Fruit fly (Drosophila melanogaster) whole organism, embryonic: Measurements from ENCODE around the gene brm.

Experiments
- C15 ChIP-seq: fragments of 200-800 bp; sonication (Bioruptor generic); IDR thresholded peaks from 3 replicates; pipeline ENCODE4 v1.3.6; 2022; ENCODE audit warnings: missing biosample characterization, missing genetic modification characterization
- CG10209 ChIP-seq: fragments of 200-800 bp; sonication (Bioruptor generic); optimal IDR thresholded peaks from 3 replicates; lab custom pipeline; 2017; ENCODE audit warnings: missing biosample characterization, mild to moderate bottlenecking, missing genetic modification characterization, missing genetic modification reagents
- CG11560 ChIP-seq: fragments of 200-800 bp; sonication (Bioruptor generic); IDR thresholded peaks from 3 replicates; pipeline ENCODE4 v1.3.6; 2022; ENCODE audit warnings: missing biosample characterization, missing genetic modification characterization
- CG11696 ChIP-seq: fragments of 200-800 bp; sonication (Bioruptor generic); IDR thresholded peaks from 2 replicates; pipeline ENCODE4 v1.3.6; 2022; ENCODE audit warnings: missing biosample characterization, missing genetic modification characterization
- CG14014 ChIP-seq: fragments of 200-800 bp; sonication (Bioruptor generic); IDR thresholded peaks from 2 replicates; pipeline ENCODE4 v1.3.6; 2022; ENCODE audit warnings: missing biosample characterization, missing genetic modification characterization
- CG14667 ChIP-seq: fragments of 200-800 bp; sonication (Bioruptor generic); IDR thresholded peaks from 2 replicates; pipeline ENCODE4 v1.3.6; 2022; ENCODE audit warnings: missing biosample characterization, missing genetic modification characterization
- CG15696 ChIP-seq: fragments of 200-800 bp; sonication (Bioruptor generic); optimal IDR thresholded peaks from 2 replicates; lab custom pipeline; 2019; ENCODE audit warnings: missing biosample characterization, mild to moderate bottlenecking, missing genetic modification characterization, moderate library complexity
- CG17568 ChIP-seq: fragments of 200-800 bp; sonication (Bioruptor generic); optimal IDR thresholded peaks from 2 replicates; lab custom pipeline; 2018; ENCODE audit warnings: missing biosample characterization, mild to moderate bottlenecking, missing genetic modification characterization, moderate library complexity
- CG2120 ChIP-seq: fragments of 200-800 bp; sonication (Bioruptor generic); optimal IDR thresholded peaks from 3 replicates; lab custom pipeline; 2016; ENCODE audit warnings: missing biosample characterization, missing genetic modification characterization
- CG2678 ChIP-seq: fragments of 200-800 bp; sonication (Bioruptor generic); optimal IDR thresholded peaks from 3 replicates; lab custom pipeline; 2019; ENCODE audit warnings: missing biosample characterization, mild to moderate bottlenecking, missing genetic modification characterization, moderate library complexity
- CG30020 ChIP-seq: fragments of 200-800 bp; optimal IDR thresholded peaks from 2 replicates; lab custom pipeline; 2019; ENCODE audit warnings: missing biosample characterization, mild to moderate bottlenecking, missing genetic modification characterization, moderate library complexity
- CG3995 ChIP-seq: fragments of 200-800 bp; sonication (Bioruptor generic); optimal IDR thresholded peaks from 3 replicates; lab custom pipeline; 2016; ENCODE audit warnings: missing biosample characterization, missing genetic modification characterization
- CG7786 ChIP-seq: fragments of 200-800 bp; sonication (Bioruptor generic); optimal IDR thresholded peaks from 2 replicates; lab custom pipeline; 2016; ENCODE audit warnings: missing biosample characterization, missing genetic modification characterization
- CG9609 ChIP-seq: fragments of 200-800 bp; sonication (Bioruptor generic); optimal IDR thresholded peaks from 3 replicates; lab custom pipeline; 2016; ENCODE audit warnings: missing biosample characterization, missing genetic modification characterization
- CG9817 ChIP-seq: fragments of 200-800 bp; sonication (Bioruptor generic); optimal IDR thresholded peaks from 2 replicates; lab custom pipeline; 2018; ENCODE audit warnings: missing biosample characterization, mild to moderate bottlenecking, missing genetic modification characterization, moderate library complexity
- Camta ChIP-seq: fragments of 200-800 bp; sonication (Bioruptor generic); optimal IDR thresholded peaks from 2 replicates; lab custom pipeline; 2016; ENCODE audit warnings: missing biosample characterization, missing genetic modification characterization
- Dfd ChIP-seq, 2 experiments: fragments of >200 bp; optimal IDR thresholded peaks; 2 replicates each; lab custom pipeline; 2017; ENCODE audit warnings: missing biosample characterization in 2 of 2, missing genetic modification characterization in 2 of 2
- Dip3 ChIP-seq: fragments of 200-800 bp; sonication (Bioruptor generic); optimal IDR thresholded peaks from 3 replicates; lab custom pipeline; 2016; ENCODE audit warnings: missing biosample characterization, missing genetic modification characterization
- Elba2 ChIP-seq: fragments of 200-800 bp; sonication (Bioruptor generic); optimal IDR thresholded peaks from 3 replicates; lab custom pipeline; 2016; ENCODE audit warnings: missing biosample characterization, missing genetic modification characterization
- HLHmδ ChIP-seq: fragments of 200-800 bp; sonication (Bioruptor generic); optimal IDR thresholded peaks from 2 replicates; lab custom pipeline; 2018; ENCODE audit warnings: missing biosample characterization, mild to moderate bottlenecking, missing genetic modification characterization, moderate library complexity
- Hey ChIP-seq: fragments of 200-800 bp; sonication (Bioruptor generic); optimal IDR thresholded peaks from 3 replicates; lab custom pipeline; 2018; ENCODE audit warnings: missing biosample characterization, mild to moderate bottlenecking, missing genetic modification characterization
- HmgZ ChIP-seq: fragments of 200-800 bp; sonication (Bioruptor generic); optimal IDR thresholded peaks from 2 replicates; lab custom pipeline; 2018; ENCODE audit warnings: missing biosample characterization, mild to moderate bottlenecking, missing genetic modification characterization
- MBD-R2 ChIP-seq: fragments of 200-800 bp; sonication (Bioruptor generic); IDR thresholded peaks from 2 replicates; pipeline ENCODE4 v1.3.6; 2022; ENCODE audit warnings: missing biosample characterization, missing genetic modification characterization
- Spps ChIP-seq: fragments of 200-800 bp; sonication (Bioruptor generic); optimal IDR thresholded peaks from 2 replicates; lab custom pipeline; 2018; ENCODE audit warnings: missing biosample characterization, mild to moderate bottlenecking, missing genetic modification characterization
- Sry-δ ChIP-seq: fragments of 200-800 bp; sonication (Bioruptor generic); optimal IDR thresholded peaks from 2 replicates; lab custom pipeline; 2016; ENCODE audit warnings: missing biosample characterization, missing genetic modification characterization
- Xbp1 ChIP-seq: fragments of 200-800 bp; sonication (Bioruptor generic); optimal IDR thresholded peaks from 3 replicates; lab custom pipeline; 2016; ENCODE audit warnings: missing biosample characterization, mild to moderate bottlenecking, missing genetic modification characterization
- bab2 ChIP-seq: fragments of 200-800 bp; sonication (Bioruptor generic); optimal IDR thresholded peaks from 2 replicates; lab custom pipeline; 2016; ENCODE audit warnings: missing biosample characterization, missing genetic modification characterization
- bowl ChIP-seq: fragments of 200-800 bp; sonication (Bioruptor generic); IDR thresholded peaks from 2 replicates; pipeline ENCODE4 v1.3.6; 2022; ENCODE audit warnings: missing biosample characterization, missing genetic modification characterization
- caup ChIP-seq: fragments of 200-800 bp; sonication (Bioruptor generic); optimal IDR thresholded peaks from 3 replicates; lab custom pipeline; 2017; ENCODE audit warnings: missing biosample characterization, mild to moderate bottlenecking, missing genetic modification characterization, moderate library complexity; ENCODE audit not compliant: severe bottlenecking
- chinmo ChIP-seq: fragments of 200-800 bp; sonication (Bioruptor generic); IDR thresholded peaks from 4 replicates; pipeline ENCODE4 v1.3.6; 2022; ENCODE audit warnings: missing biosample characterization, missing genetic modification characterization; ENCODE audit not compliant: partially characterized antibody
- chm ChIP-seq: fragments of 200-800 bp; sonication (Bioruptor generic); IDR thresholded peaks from 2 replicates; pipeline ENCODE4 v1.3.6; 2022; ENCODE audit warnings: missing biosample characterization, missing genetic modification characterization
- chn ChIP-seq: fragments of 200-800 bp; sonication (Bioruptor generic); optimal IDR thresholded peaks from 2 replicates; lab custom pipeline; 2016; ENCODE audit warnings: missing biosample characterization, missing genetic modification characterization
- crol ChIP-seq: fragments of 200-800 bp; sonication (Bioruptor generic); IDR thresholded peaks from 2 replicates; pipeline ENCODE4 v1.3.6; 2022; ENCODE audit warnings: missing biosample characterization, missing genetic modification characterization
- crp ChIP-seq, 2 experiments: fragments of 200-800 bp; sonication (Bioruptor generic); optimal IDR thresholded peaks; 2 replicates in 1 of 2; 3 replicates in 1 of 2; lab custom pipeline; 2017; ENCODE audit warnings: missing biosample characterization in 2 of 2, missing genetic modification characterization in 2 of 2, mild to moderate bottlenecking in 1 of 2, moderate library complexity in 1 of 2
- danr ChIP-seq: fragments of 200-800 bp; sonication (Bioruptor generic); IDR thresholded peaks from 2 replicates; pipeline ENCODE4 v1.3.6; 2022; ENCODE audit warnings: missing biosample characterization, missing genetic modification characterization
- ems ChIP-seq: fragments of 200-800 bp; sonication (Bioruptor generic); optimal IDR thresholded peaks from 3 replicates; lab custom pipeline; 2016; ENCODE audit warnings: missing biosample characterization, missing genetic modification characterization
- eyg ChIP-seq: fragments of 200-800 bp; sonication (Bioruptor generic); optimal IDR thresholded peaks from 3 replicates; lab custom pipeline; 2016; ENCODE audit warnings: missing biosample characterization, missing genetic modification characterization
- grau ChIP-seq: fragments of 200-800 bp; optimal IDR thresholded peaks from 3 replicates; lab custom pipeline; 2019; ENCODE audit warnings: missing biosample characterization, mild to moderate bottlenecking, missing genetic modification characterization, moderate library complexity
- her ChIP-seq: fragments of 200-800 bp; sonication (Bioruptor generic); optimal IDR thresholded peaks from 2 replicates; lab custom pipeline; 2016; ENCODE audit warnings: missing biosample characterization, missing genetic modification characterization
- mam ChIP-seq: fragments of 200-800 bp; sonication (Bioruptor generic); optimal IDR thresholded peaks from 3 replicates; lab custom pipeline; 2016; ENCODE audit warnings: missing biosample characterization, missing genetic modification characterization
- pita ChIP-seq: fragments of 200-800 bp; sonication (Bioruptor generic); optimal IDR thresholded peaks from 2 replicates; lab custom pipeline; 2017; ENCODE audit warnings: missing biosample characterization, mild to moderate bottlenecking, missing genetic modification characterization
- pum ChIP-seq: fragments of 200-800 bp; sonication (Bioruptor generic); optimal IDR thresholded peaks from 2 replicates; lab custom pipeline; 2016; ENCODE audit warnings: missing biosample characterization, missing genetic modification characterization
- rib ChIP-seq: fragments of 200-800 bp; sonication (Bioruptor generic); IDR thresholded peaks from 2 replicates; pipeline ENCODE4 v1.3.6; 2022; ENCODE audit warnings: missing biosample characterization, missing genetic modification characterization
- run ChIP-seq: fragments of 200-800 bp; sonication (Bioruptor generic); optimal IDR thresholded peaks from 3 replicates; lab custom pipeline; 2018; ENCODE audit warnings: missing biosample characterization, mild to moderate bottlenecking, missing genetic modification characterization
- schlank ChIP-seq: fragments of 200-800 bp; sonication (Bioruptor generic); optimal IDR thresholded peaks from 2 replicates; lab custom pipeline; 2018; ENCODE audit warnings: missing biosample characterization, mild to moderate bottlenecking, missing genetic modification characterization
- sens ChIP-seq: fragments of 200-800 bp; sonication (Bioruptor generic); peaks from one replicate; lab custom pipeline; 2016; ENCODE audit warnings: missing biosample characterization, missing genetic modification characterization
- slou ChIP-seq: fragments of 200-800 bp; sonication (Bioruptor generic); optimal IDR thresholded peaks from 3 replicates; lab custom pipeline; 2016; ENCODE audit warnings: missing biosample characterization, missing genetic modification characterization
- sob ChIP-seq: fragments of 200-800 bp; sonication (Bioruptor generic); IDR thresholded peaks from 2 replicates; pipeline ENCODE4 v1.3.6; 2022; ENCODE audit warnings: missing biosample characterization, missing genetic modification characterization
- tll ChIP-seq, 2 experiments: fragments of 200-800 bp in 1 of 2; fragments of >200 bp in 1 of 2; sonication (Bioruptor generic) in 1 of 2; optimal IDR thresholded peaks; 2 replicates each; lab custom pipeline; 2017 to 2019; ENCODE audit warnings: missing biosample characterization in 2 of 2, missing genetic modification characterization in 2 of 2, mild to moderate bottlenecking in 1 of 2, moderate library complexity in 1 of 2

brm gene

DNA sequence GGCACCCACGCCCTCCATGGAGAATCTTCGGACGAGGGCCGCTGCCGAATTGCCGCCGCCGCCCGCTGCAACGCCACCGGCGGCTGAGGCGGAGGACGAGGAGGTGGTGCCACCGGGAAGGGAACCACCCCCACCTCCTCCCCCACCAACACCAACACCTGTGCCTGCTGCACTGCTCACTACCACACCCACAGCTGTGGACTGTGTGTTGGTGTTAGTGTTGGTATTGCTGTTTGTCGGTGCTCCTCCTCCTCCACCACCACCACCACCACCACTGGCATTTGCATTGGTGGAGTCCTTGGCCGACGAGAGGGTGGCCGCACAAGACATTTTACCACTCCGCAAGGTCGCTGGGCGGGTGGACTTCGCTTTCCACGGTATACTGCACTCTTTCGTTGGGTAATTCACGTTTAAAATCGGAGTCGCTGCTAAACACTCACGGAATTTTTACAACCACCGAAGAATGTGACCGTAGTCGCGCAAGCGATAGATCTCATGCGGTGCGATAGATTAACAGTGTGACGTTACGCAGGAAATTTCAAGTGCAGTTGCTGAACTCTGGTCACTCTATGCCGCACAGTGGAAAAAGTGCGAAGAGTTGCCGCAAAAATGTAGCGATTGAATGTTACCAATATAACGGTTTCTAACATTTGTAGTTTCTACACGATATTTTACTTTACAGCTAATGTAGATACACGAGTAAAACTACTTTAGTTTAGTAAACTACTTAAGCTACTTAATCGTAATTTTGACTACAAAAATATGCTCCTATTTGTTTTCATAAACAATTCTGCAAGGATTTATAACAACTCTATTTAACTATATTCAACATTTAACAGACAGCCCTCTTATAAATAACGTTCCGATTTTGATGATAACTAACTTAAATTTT lies 28.9 kb upstream of the brm start, which contains the start of gene mib1 (continued):
- peak; percentile 81 for TF ChIP-seq HLHmδ (GFP tag; lab: Kevin White, UChicago)
- no peak for TF ChIP-seq bowl
- peak in 1 of 2 experiments; percentile 42 for TF ChIP-seq tll (GFP tag; optimal IDR thresholded peaks at IDR 0.05; lab: Kevin White, UChicago)
- peak; percentile 40 for TF ChIP-seq CG9609 (GFP tag; lab: Kevin White, UChicago)
- TF ChIP-seq schlank (tag; lab: Kevin White, UChicago) = no peak
- TF ChIP-seq eyg (GFP tag; lab: Kevin White, UChicago) = no peak
- no peak for TF ChIP-seq CG11696
- no peak for TF ChIP-seq C15 (GFP tag; lab: Robert Waterston, UW)
- TF ChIP-seq CG3995 (GFP tag; lab: Kevin White, UChicago) = peak; percentile 53
- peak; percentile 26 for TF ChIP-seq CG7786
- no peak for TF ChIP-seq Dip3
- peak; percentile 33 for TF ChIP-seq caup (GFP tag; lab: Kevin White, UChicago)
- TF ChIP-seq Sry-δ = peak; percentile 79
- TF ChIP-seq sens (GFP tag; lab: Kevin White, UChicago) = peak; percentile 82
- peak; percentile 6 for TF ChIP-seq her (GFP tag; lab: Kevin White, UChicago)
- no peak for TF ChIP-seq slou (GFP tag; lab: Kevin White, UChicago)
- TF ChIP-seq rib (GFP tag; lab: Robert Waterston, UW) = 0 out of 2 replicates have a peak, but pooled peaks have one; percentile 16
- no peak for TF ChIP-seq Spps (tag; lab: Kevin White, UChicago)
- TF ChIP-seq crp (GFP tag; optimal IDR thresholded peaks at IDR 0.05; lab: Kevin White, UChicago) = peak in 1 of 2 experiments; percentile 55
- no peak for TF ChIP-seq CG17568 (GFP tag; lab: Kevin White, UChicago)
- peak; percentile 40 for TF ChIP-seq CG2120 (GFP tag; lab: Kevin White, UChicago)
- TF ChIP-seq Camta = no peak
- TF ChIP-seq CG11560 (tag; lab: Robert Waterston, UW) = no peak
- peak; percentile 59 for TF ChIP-seq grau (tag; lab: Kevin White, UChicago)
- TF ChIP-seq sob (GFP tag; lab: Robert Waterston, UW) = peak; percentile 65; the same call in 1 of the 2 replicates
- no peak for TF ChIP-seq bab2 (GFP tag; lab: Kevin White, UChicago)
- 0 out of 2 replicates have a peak, but pooled peaks have one; percentile 24 for TF ChIP-seq CG14014 (GFP tag; lab: Robert Waterston, UW)
- TF ChIP-seq CG15696 = no peak
- no peak for TF ChIP-seq Hey (tag; lab: Kevin White, UChicago)
- no peak for TF ChIP-seq pum (GFP tag; lab: Kevin White, UChicago)
- no peak for TF ChIP-seq Elba2 (GFP tag; lab: Kevin White, UChicago)
- peak; percentile 38 for TF ChIP-seq CG9817 (tag; lab: Kevin White, UChicago)
- TF ChIP-seq CG2678 (tag; lab: Kevin White, UChicago) = peak; percentile 14
- TF ChIP-seq ems (GFP tag; lab: Kevin White, UChicago) = peak; percentile 38
- TF ChIP-seq HmgZ = peak; percentile 89
- peak; percentile 81; the same call in 1 of the 2 replicates for TF ChIP-seq MBD-R2 (GFP tag; lab: Robert Waterston, UW)
- TF ChIP-seq mam (GFP tag; lab: Kevin White, UChicago) = no peak
- TF ChIP-seq danr (GFP tag; lab: Robert Waterston, UW) = no peak
- TF ChIP-seq chn = peak; percentile 30
- TF ChIP-seq Xbp1 = peak; percentile 21
- no peak for TF ChIP-seq pita (GFP tag; lab: Kevin White, UChicago)
- TF ChIP-seq Dfd (GFP tag; optimal IDR thresholded peaks at IDR 0.05; lab: Kevin White, UChicago) = no peak
- TF ChIP-seq crol (GFP tag; lab: Robert Waterston, UW) = peak; percentile 95
- no peak for TF ChIP-seq CG10209 (GFP tag; lab: Kevin White, UChicago)
- no peak for TF ChIP-seq run (tag; lab: Kevin White, UChicago)
- peak; percentile 38 for TF ChIP-seq CG30020
- TF ChIP-seq CG14667 (GFP tag; lab: Robert Waterston, UW) = no peak
- TF ChIP-seq chm = peak; percentile 68; the same call in 1 of the 2 replicates
- TF ChIP-seq chinmo (GFP tag; lab: Robert Waterston, UW) = peak; percentile 95; the same call in 3 of the 4 replicates
